Fruit fly (Drosophila melanogaster): ENCODE data around the gene CG5877.

Gene CG5877

DNA sequence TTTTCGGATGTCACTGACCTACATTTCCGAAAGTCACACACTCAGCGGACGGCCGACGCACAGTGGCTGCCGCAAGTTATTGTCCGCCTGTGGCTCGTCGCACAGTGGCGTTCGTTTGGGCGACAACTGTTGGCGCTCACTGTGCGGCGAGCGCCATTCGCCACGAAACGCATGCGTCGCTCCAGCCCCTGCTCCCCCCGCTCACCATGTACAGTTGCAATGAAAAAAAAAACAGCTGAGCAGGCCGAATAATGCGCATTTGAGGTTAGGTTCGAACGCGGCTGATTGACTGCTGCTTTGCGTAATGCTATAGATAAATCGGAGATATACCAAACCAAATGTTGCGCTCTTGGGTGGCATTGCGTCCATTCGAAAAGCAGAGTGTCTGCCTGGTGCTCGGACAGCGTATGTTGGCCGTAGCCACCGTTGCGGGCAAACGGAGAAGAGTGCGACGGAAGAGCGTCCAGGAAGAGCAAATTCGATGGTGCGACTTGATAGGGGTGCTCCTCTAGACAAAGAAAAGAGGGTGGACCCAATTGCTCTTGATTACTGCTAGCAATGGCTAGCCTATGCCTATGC, 30.6 kb downstream of the CG5877 start (continued):
- TF ChIP-seq CG34376 (GFP tag; optimal IDR thresholded peaks at IDR 0.05) = peak; percentile 92

DNA sequence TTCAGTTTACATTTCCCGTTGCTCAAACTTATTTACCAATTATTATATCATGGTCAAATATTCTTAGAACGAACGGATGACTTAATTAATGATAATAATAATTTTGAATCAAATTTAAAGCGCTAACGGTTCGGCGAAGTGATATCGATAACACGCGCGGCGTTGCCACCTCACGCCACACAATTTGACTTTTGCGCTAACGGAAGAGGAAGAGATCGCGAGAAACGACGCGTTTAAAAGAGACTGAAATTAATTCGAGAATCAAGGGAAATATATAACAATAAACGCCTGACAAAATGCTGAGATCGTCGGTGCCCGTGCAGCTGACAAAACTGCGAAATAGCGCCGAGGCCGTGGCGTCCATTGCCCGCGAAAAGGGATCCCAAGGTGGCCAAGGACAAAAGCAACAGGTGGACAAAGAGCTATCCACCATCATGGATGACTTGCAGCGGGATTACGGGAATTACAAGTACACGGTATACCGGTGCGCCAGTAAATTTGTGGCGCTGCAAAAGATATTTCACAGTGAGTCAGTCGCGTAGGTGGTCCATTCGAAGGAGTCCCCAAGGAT, 35.4 kb downstream of the CG5877 start, which contains the start of gene dah:
TSS of gene dah (plus strand) at position 195 of the 571 bp plus-strand sequence.
- no peak for TF ChIP-seq sqz (GFP tag; optimal IDR thresholded peaks at IDR 0.05)
- no peak for TF ChIP-seq HmgZ (tag; optimal IDR thresholded peaks at IDR 0.05)
- TF ChIP-seq eve (GFP tag; optimal IDR thresholded peaks at IDR 0.05) = no peak
- peak; percentile 56 for TF ChIP-seq pzg (GFP tag; optimal IDR thresholded peaks at IDR 0.05)
- TF ChIP-seq CG6175 (GFP tag; IDR thresholded peaks at IDR 0.05) = no peak
- no peak for TF ChIP-seq Fer3 (tag; optimal IDR thresholded peaks at IDR 0.05)
- TF ChIP-seq Med (GFP tag) = peak; percentile 25
- peak; percentile 49 for TF ChIP-seq ftz-f1 (GFP tag; optimal IDR thresholded peaks at IDR 0.05)
- no peak for TF ChIP-seq run (tag; optimal IDR thresholded peaks at IDR 0.05)
- peak; percentile 37; the same call in 1 of the 2 replicates for TF ChIP-seq CG13287 (GFP tag; IDR thresholded peaks at IDR 0.05; ENCODE audit: partially characterized antibody)
- TF ChIP-seq CG2116 (GFP tag; optimal IDR thresholded peaks at IDR 0.05) = peak; percentile 48
- peak; percentile 95 for TF ChIP-seq CG17385 (GFP tag; optimal IDR thresholded peaks at IDR 0.05)
- peak; percentile 49 for TF ChIP-seq CG15514 (GFP tag; optimal IDR thresholded peaks at IDR 0.05)
- no peak for TF ChIP-seq sisA (GFP tag; IDR thresholded peaks at IDR 0.05)
- peak; percentile 95 for TF ChIP-seq Myb (GFP tag; optimal IDR thresholded peaks at IDR 0.05)
- TF ChIP-seq CG34224 (GFP tag; IDR thresholded peaks at IDR 0.05; ENCODE audit: partially characterized antibody) = peak; percentile 42; the same call in 1 of the 3 replicates
- peak; percentile 53 for TF ChIP-seq MBD-R2 (GFP tag; IDR thresholded peaks at IDR 0.05)
- peak; percentile 20 for TF ChIP-seq CG14710 (tag; optimal IDR thresholded peaks at IDR 0.05)
- TF ChIP-seq trem (tag; optimal IDR thresholded peaks at IDR 0.05) = peak; percentile 35
- no peak for TF ChIP-seq CG18764 (GFP tag; optimal IDR thresholded peaks at IDR 0.05)
- TF ChIP-seq CG10267 (tag; optimal IDR thresholded peaks at IDR 0.05) = peak; percentile 10
- TF ChIP-seq Xbp1 (GFP tag; optimal IDR thresholded peaks at IDR 0.05) = no peak
- TF ChIP-seq CG33557 (GFP tag; optimal IDR thresholded peaks at IDR 0.05) = no peak
- TF ChIP-seq CG16863 (GFP tag; optimal IDR thresholded peaks at IDR 0.05) = no peak
- peak in 1 of 2 experiments; percentile 15 for TF ChIP-seq Hr51 (GFP tag; optimal IDR thresholded peaks at IDR 0.05)
- TF ChIP-seq BEAF-32 (GFP tag; optimal IDR thresholded peaks at IDR 0.05) = peak; percentile 53
- TF ChIP-seq CG17186 (GFP tag; optimal IDR thresholded peaks at IDR 0.05) = peak; percentile 56
- no peak for TF ChIP-seq CG6854 (GFP tag; optimal IDR thresholded peaks at IDR 0.05)
- no peak for TF ChIP-seq CG11093 (GFP tag; IDR thresholded peaks at IDR 0.05)
- TF ChIP-seq Dll (GFP tag; IDR thresholded peaks at IDR 0.05; ENCODE audit: partially characterized antibody) = 0 out of 4 replicates have a peak, but pooled peaks have one; percentile 29
- peak in 1 of 2 experiments; percentile 33 for TF ChIP-seq crp (GFP tag; optimal IDR thresholded peaks at IDR 0.05)
- peak; percentile 46 for TF ChIP-seq CG1603 (tag; optimal IDR thresholded peaks at IDR 0.05)
- TF ChIP-seq Dref (GFP tag; IDR thresholded peaks at IDR 0.05) = peak; percentile 79
- TF ChIP-seq CG8478 (optimal IDR thresholded peaks at IDR 0.05) = no peak
- peak; percentile 84 for TF ChIP-seq Dp (GFP tag; optimal IDR thresholded peaks at IDR 0.05)
- TF ChIP-seq wdn (GFP tag; IDR thresholded peaks at IDR 0.05) = no peak
- peak; percentile 30 for TF ChIP-seq phol (tag; optimal IDR thresholded peaks at IDR 0.05)
- no peak for TF ChIP-seq Spps (tag; optimal IDR thresholded peaks at IDR 0.05)
- TF ChIP-seq gfzf (GFP tag; optimal IDR thresholded peaks at IDR 0.05) = peak; percentile 31
- TF ChIP-seq amos (GFP tag; IDR thresholded peaks at IDR 0.05; ENCODE audit: partially characterized antibody) = peak; percentile 29; the same call in 1 of the 2 replicates
- TF ChIP-seq unc-4 (GFP tag; IDR thresholded peaks at IDR 0.05; ENCODE audit: partially characterized antibody) = peak; percentile 32; the same call in 1 of the 2 replicates
- peak; percentile 39 for TF ChIP-seq stwl (tag; optimal IDR thresholded peaks at IDR 0.05)
- peak; percentile 82 for TF ChIP-seq kah (GFP tag; optimal IDR thresholded peaks at IDR 0.05)
- no peak for TF ChIP-seq bcd (GFP tag; optimal IDR thresholded peaks at IDR 0.05)
- TF ChIP-seq CoRest (tag; optimal IDR thresholded peaks at IDR 0.05) = peak; percentile 9

Data from whole organism, embryonic.